Fruit fly (Drosophila melanogaster) whole organism, embryonic: ENCODE data around the gene gdl.

ENCODE experiments used
- Atf6 ChIP-seq: fragments of 200-800 bp; sonication (Bioruptor generic); IDR thresholded peaks from 2 replicates; pipeline ENCODE4 v1.3.6; 2022; ENCODE audit warnings: missing biosample characterization, missing genetic modification characterization
- CG10274 ChIP-seq: fragments of 200-800 bp; sonication (Bioruptor generic); optimal IDR thresholded peaks from 3 replicates; lab custom pipeline; 2017; ENCODE audit warnings: missing biosample characterization, mild to moderate bottlenecking, missing genetic modification characterization
- CG11398 ChIP-seq: fragments of 200-800 bp; sonication (Bioruptor generic); optimal IDR thresholded peaks from 2 replicates; lab custom pipeline; 2016; ENCODE audit warnings: missing biosample characterization, missing genetic modification characterization
- CG12071 ChIP-seq: fragments of 200-800 bp; sonication (Bioruptor generic); optimal IDR thresholded peaks from 3 replicates; lab custom pipeline; 2018; ENCODE audit warnings: missing biosample characterization, mild to moderate bottlenecking, missing genetic modification characterization
- CG12155 ChIP-seq: fragments of 200-800 bp; sonication (Bioruptor generic); optimal IDR thresholded peaks from 3 replicates; lab custom pipeline; 2016; ENCODE audit warnings: missing biosample characterization, missing genetic modification characterization
- CG13287 ChIP-seq: fragments of 200-800 bp; sonication (Bioruptor generic); IDR thresholded peaks from 2 replicates; pipeline ENCODE4 v1.3.6; 2022; ENCODE audit warnings: missing biosample characterization, missing genetic modification characterization; ENCODE audit not compliant: partially characterized antibody
- CG15696 ChIP-seq: fragments of 200-800 bp; sonication (Bioruptor generic); optimal IDR thresholded peaks from 2 replicates; lab custom pipeline; 2019; ENCODE audit warnings: missing biosample characterization, mild to moderate bottlenecking, missing genetic modification characterization, moderate library complexity
- CG16863 ChIP-seq: fragments of 200-800 bp; sonication (Bioruptor generic); optimal IDR thresholded peaks from 3 replicates; lab custom pipeline; 2016; ENCODE audit warnings: missing biosample characterization, missing genetic modification characterization
- CG17186 ChIP-seq: fragments of 200-800 bp; sonication (Bioruptor generic); optimal IDR thresholded peaks from 3 replicates; lab custom pipeline; 2017; ENCODE audit warnings: missing biosample characterization, missing genetic modification reagents, missing genetic modification characterization
- CG18599 ChIP-seq: fragments of 200-800 bp; sonication (Bioruptor generic); optimal IDR thresholded peaks from 3 replicates; lab custom pipeline; 2017; ENCODE audit warnings: missing biosample characterization, missing genetic modification characterization, mild to moderate bottlenecking, moderate library complexity, missing genetic modification reagents
- CG18764 ChIP-seq: fragments of 200-800 bp; sonication (Bioruptor generic); optimal IDR thresholded peaks from 3 replicates; lab custom pipeline; 2016; ENCODE audit warnings: missing biosample characterization, missing genetic modification characterization
- CG2202 ChIP-seq: fragments of 200-800 bp; sonication (Bioruptor generic); optimal IDR thresholded peaks from 2 replicates; lab custom pipeline; 2018; ENCODE audit warnings: missing biosample characterization, mild to moderate bottlenecking, missing genetic modification characterization
- CG32767 ChIP-seq: fragments of 200-800 bp; sonication (Bioruptor generic); IDR thresholded peaks from 2 replicates; pipeline ENCODE4 v1.3.6; 2022; ENCODE audit warnings: missing biosample characterization, missing genetic modification characterization
- CG3281 ChIP-seq: fragments of 200-800 bp; sonication (Bioruptor generic); optimal IDR thresholded peaks from 3 replicates; lab custom pipeline; 2017; ENCODE audit warnings: missing biosample characterization, mild to moderate bottlenecking, missing genetic modification characterization
- CG33557 ChIP-seq: fragments of 200-800 bp; sonication (Bioruptor generic); optimal IDR thresholded peaks from 2 replicates; lab custom pipeline; 2019; ENCODE audit warnings: missing biosample characterization, mild to moderate bottlenecking, missing genetic modification characterization, moderate library complexity
- CG6175 ChIP-seq: fragments of 200-800 bp; sonication (Bioruptor generic); IDR thresholded peaks from 3 replicates; pipeline ENCODE4 v1.3.6; 2022; ENCODE audit warnings: missing biosample characterization, missing genetic modification characterization
- CG6254 ChIP-seq: fragments of 200-800 bp; sonication (Bioruptor generic); optimal IDR thresholded peaks from 3 replicates; lab custom pipeline; 2017; ENCODE audit warnings: mild to moderate bottlenecking, missing biosample characterization, missing genetic modification reagents, missing genetic modification characterization
- CG7963 ChIP-seq: fragments of 200-800 bp; sonication (Bioruptor generic); IDR thresholded peaks from 3 replicates; pipeline ENCODE4 v1.3.6; 2022; ENCODE audit warnings: missing biosample characterization, missing genetic modification characterization; ENCODE audit not compliant: partially characterized antibody
- CG8478 ChIP-seq: fragments of >200 bp; optimal IDR thresholded peaks from 2 replicates; lab custom pipeline; 2018
- CG8944 ChIP-seq: fragments of 200-800 bp; sonication (Bioruptor generic); optimal IDR thresholded peaks from 3 replicates; lab custom pipeline; 2016; ENCODE audit warnings: missing biosample characterization, missing genetic modification characterization
- CkIIα-i1 ChIP-seq: fragments of 200-800 bp; sonication (Bioruptor generic); IDR thresholded peaks from 2 replicates; pipeline ENCODE4 v1.3.6; 2022; ENCODE audit warnings: missing biosample characterization, missing genetic modification characterization
- CrebB ChIP-seq: fragments of 200-800 bp; sonication (Bioruptor generic); optimal IDR thresholded peaks from 3 replicates; lab custom pipeline; 2018; ENCODE audit warnings: missing biosample characterization, mild to moderate bottlenecking, missing genetic modification characterization
- Dek ChIP-seq: fragments of 200-800 bp; sonication (Bioruptor generic); optimal IDR thresholded peaks from 3 replicates; lab custom pipeline; 2019; ENCODE audit warnings: missing biosample characterization, mild to moderate bottlenecking, missing genetic modification characterization, moderate library complexity
- Doc2 ChIP-seq: fragments of 200-800 bp; sonication (Bioruptor generic); IDR thresholded peaks from 2 replicates; pipeline ENCODE4 v1.3.6; 2022; ENCODE audit warnings: missing biosample characterization, missing genetic modification characterization
- Ets97D ChIP-seq: fragments of 200-800 bp; sonication (Bioruptor generic); optimal IDR thresholded peaks from 3 replicates; lab custom pipeline; 2016; ENCODE audit warnings: missing biosample characterization, missing genetic modification characterization
- HHEX ChIP-seq: fragments of 200-800 bp; sonication (Bioruptor generic); optimal IDR thresholded peaks from 3 replicates; lab custom pipeline; 2017; ENCODE audit warnings: missing biosample characterization, mild to moderate bottlenecking, missing genetic modification characterization, missing genetic modification reagents
- HLHmδ ChIP-seq: fragments of 200-800 bp; sonication (Bioruptor generic); optimal IDR thresholded peaks from 2 replicates; lab custom pipeline; 2018; ENCODE audit warnings: missing biosample characterization, mild to moderate bottlenecking, missing genetic modification characterization, moderate library complexity
- Hand ChIP-seq: fragments of 200-800 bp; sonication (Bioruptor generic); optimal IDR thresholded peaks from 2 replicates; lab custom pipeline; 2017; ENCODE audit warnings: mild to moderate bottlenecking, missing biosample characterization, missing genetic modification reagents, missing genetic modification characterization
- HmgZ ChIP-seq: fragments of 200-800 bp; sonication (Bioruptor generic); optimal IDR thresholded peaks from 2 replicates; lab custom pipeline; 2018; ENCODE audit warnings: missing biosample characterization, mild to moderate bottlenecking, missing genetic modification characterization
- Hr78 ChIP-seq, 2 experiments: fragments of 200-800 bp in 1 of 2; fragments of >200 bp in 1 of 2; sonication (Bioruptor generic) in 1 of 2; optimal IDR thresholded peaks; 2 replicates each; lab custom pipeline; 2017 to 2019; ENCODE audit warnings: missing biosample characterization in 2 of 2, missing genetic modification characterization in 2 of 2, mild to moderate bottlenecking in 1 of 2, moderate library complexity in 1 of 2
- MBD-R2 ChIP-seq: fragments of 200-800 bp; sonication (Bioruptor generic); IDR thresholded peaks from 2 replicates; pipeline ENCODE4 v1.3.6; 2022; ENCODE audit warnings: missing biosample characterization, missing genetic modification characterization
- Side ChIP-seq: fragments of 200-800 bp; sonication (Bioruptor generic); optimal IDR thresholded peaks from 2 replicates; lab custom pipeline; 2016; ENCODE audit warnings: missing biosample characterization, missing genetic modification characterization
- Sin3A ChIP-seq: fragments of >200 bp; optimal IDR thresholded peaks from 2 replicates; lab custom pipeline; 2018
- Tbp ChIP-seq: fragments of >200 bp; optimal IDR thresholded peaks from 2 replicates; lab custom pipeline; 2018; ENCODE audit warnings: missing biosample characterization, missing genetic modification characterization
- ash1 ChIP-seq: fragments of 200-800 bp; sonication (Bioruptor generic); optimal IDR thresholded peaks from 2 replicates; lab custom pipeline; 2018; ENCODE audit warnings: missing biosample characterization, mild to moderate bottlenecking, missing genetic modification characterization
- az2 ChIP-seq: fragments of 200-800 bp; sonication (Bioruptor generic); optimal IDR thresholded peaks from 3 replicates; lab custom pipeline; 2016; ENCODE audit warnings: missing biosample characterization, missing genetic modification characterization
- bsh ChIP-seq, 2 experiments: fragments of 200-800 bp; sonication (Bioruptor generic); optimal IDR thresholded peaks; 2 replicates each; lab custom pipeline; 2017 to 2018; ENCODE audit warnings: mild to moderate bottlenecking in 2 of 2, missing biosample characterization in 2 of 2, missing genetic modification characterization in 2 of 2, moderate library complexity in 1 of 2
- caup ChIP-seq: fragments of 200-800 bp; sonication (Bioruptor generic); optimal IDR thresholded peaks from 3 replicates; lab custom pipeline; 2017; ENCODE audit warnings: missing biosample characterization, mild to moderate bottlenecking, missing genetic modification characterization, moderate library complexity; ENCODE audit not compliant: severe bottlenecking
- chn ChIP-seq: fragments of 200-800 bp; sonication (Bioruptor generic); optimal IDR thresholded peaks from 2 replicates; lab custom pipeline; 2016; ENCODE audit warnings: missing biosample characterization, missing genetic modification characterization
- esg ChIP-seq: fragments of 200-800 bp; sonication (Bioruptor generic); conservative IDR thresholded peaks from 2 replicates; pipeline ENCODE4 v1.3.6; 2022; ENCODE audit warnings: missing biosample characterization, missing genetic modification characterization
- ewg ChIP-seq: fragments of 200-800 bp; sonication (Bioruptor generic); optimal IDR thresholded peaks from 3 replicates; lab custom pipeline; 2017; ENCODE audit warnings: mild to moderate bottlenecking, missing biosample characterization, missing genetic modification reagents, missing genetic modification characterization
- her ChIP-seq: fragments of 200-800 bp; sonication (Bioruptor generic); optimal IDR thresholded peaks from 2 replicates; lab custom pipeline; 2016; ENCODE audit warnings: missing biosample characterization, missing genetic modification characterization
- inv ChIP-seq: fragments of 200-800 bp; sonication (Bioruptor generic); IDR thresholded peaks from 2 replicates; pipeline ENCODE4 v1.3.6; 2022; ENCODE audit warnings: missing biosample characterization, missing genetic modification characterization; ENCODE audit not compliant: partially characterized antibody
- jigr1 ChIP-seq: fragments of 200-800 bp; sonication (Bioruptor generic); IDR thresholded peaks from 3 replicates; pipeline ENCODE4 v1.3.6; 2022; ENCODE audit warnings: missing biosample characterization, missing genetic modification characterization
- ken ChIP-seq: fragments of 200-800 bp; sonication (Bioruptor generic); IDR thresholded peaks from 3 replicates; pipeline ENCODE4 v1.3.6; 2022; ENCODE audit warnings: missing biosample characterization, missing genetic modification characterization
- nerfin-1 ChIP-seq: fragments of 200-800 bp; sonication (Bioruptor generic); optimal IDR thresholded peaks from 3 replicates; lab custom pipeline; 2019; ENCODE audit warnings: missing biosample characterization, mild to moderate bottlenecking, missing genetic modification characterization, moderate library complexity
- nmo ChIP-seq: fragments of 200-800 bp; sonication (Bioruptor generic); optimal IDR thresholded peaks from 2 replicates; lab custom pipeline; 2018; ENCODE audit warnings: missing biosample characterization, mild to moderate bottlenecking, missing genetic modification characterization, moderate library complexity
- otp ChIP-seq: fragments of 200-800 bp; sonication (Bioruptor generic); IDR thresholded peaks from 3 replicates; pipeline ENCODE4, ENCODE4 v1.3.6; 2022; ENCODE audit warnings: missing biosample characterization, missing genetic modification characterization
- phol ChIP-seq: fragments of 200-800 bp; sonication (Bioruptor generic); optimal IDR thresholded peaks from 3 replicates; lab custom pipeline; 2018; ENCODE audit warnings: missing biosample characterization, mild to moderate bottlenecking, missing genetic modification characterization, moderate library complexity
- vvl ChIP-seq: fragments of 200-800 bp; sonication (Bioruptor generic); IDR thresholded peaks from 2 replicates; pipeline ENCODE4 v1.3.6; 2022; ENCODE audit warnings: missing biosample characterization, missing genetic modification characterization

The gdl gene

DNA sequence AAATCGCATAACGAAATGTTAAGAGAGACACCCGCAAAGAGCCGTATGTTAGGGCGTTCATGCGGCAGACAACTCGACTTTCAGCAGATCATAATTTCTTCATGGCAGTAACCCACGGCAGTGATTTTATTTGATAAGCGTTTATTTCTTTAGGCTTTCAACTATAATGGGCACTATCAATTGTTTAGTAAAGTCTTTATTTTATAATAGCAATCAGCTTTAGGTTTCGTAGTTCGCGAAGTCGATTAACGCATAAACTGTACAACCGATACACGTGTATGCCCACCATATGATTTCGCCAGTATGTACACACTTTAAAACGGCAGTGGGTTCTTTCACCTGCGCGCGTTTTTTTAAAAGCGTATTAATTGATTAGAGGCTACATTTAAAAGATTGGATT lies 1.0 kb upstream of the gdl start, which contains the start of gene CG7841 (continued):
- TF ChIP-seq CG6254 (GFP tag; lab: Kevin White, UChicago) (peak; percentile 96), Sin3A (no peak), phol (tag; lab: Kevin White, UChicago) (peak; percentile 97), Dek (tag; lab: Kevin White, UChicago) (peak; percentile 97), vvl (GFP tag; lab: Robert Waterston, UW) (peak; percentile 99), Atf6 (GFP tag; lab: Robert Waterston, UW) (peak; percentile 98), CG2202 (peak; percentile 99), HLHmδ (GFP tag; lab: Kevin White, UChicago) (peak; percentile 14), Side (GFP tag; lab: Kevin White, UChicago) (peak; percentile 98), CkIIα-i1 (GFP tag; lab: Robert Waterston, UW) (no peak), HmgZ (tag; lab: Kevin White, UChicago) (peak; percentile 99), Hr78 (GFP tag; optimal IDR thresholded peaks at IDR 0.05; lab: Kevin White, UChicago) (peak in 1 of 2 experiments; percentile 90), ewg (peak; percentile 92), her (GFP tag; lab: Kevin White, UChicago) (peak; percentile 96), Tbp (GFP tag; lab: Kevin White, UChicago) (no peak), CG32767 (GFP tag; lab: Robert Waterston, UW) (peak; percentile 96), ken (peak; percentile 93), CG15696 (tag; lab: Kevin White, UChicago) (peak; percentile 98), inv (GFP tag; lab: Robert Waterston, UW) (no peak), MBD-R2 (GFP tag; lab: Robert Waterston, UW) (peak; percentile 94), Ets97D (GFP tag; lab: Kevin White, UChicago) (peak; percentile 91), Hand (GFP tag; lab: Kevin White, UChicago) (peak; percentile 99), bsh (GFP tag; optimal IDR thresholded peaks at IDR 0.05; lab: Kevin White, UChicago) (peak; percentile 96 to 99), HHEX (GFP tag; lab: Kevin White, UChicago) (peak; percentile 98), otp (GFP tag; lab: Robert Waterston, UW) (peak; percentile 96), ash1 (peak; percentile 95), CG16863 (peak; percentile 96), CG8478 (no peak), esg (GFP tag; lab: Robert Waterston, UW) (peak; percentile 94), az2 (peak; percentile 97), nmo (peak; percentile 98), CG7963 (no peak), CG12155 (peak; percentile 94), CG17186 (GFP tag; lab: Kevin White, UChicago) (peak; percentile 85), CG13287 (peak; percentile 42; the same call in 1 of the 2 replicates), CG18764 (GFP tag; lab: Kevin White, UChicago) (peak; percentile 94), jigr1 (GFP tag; lab: Robert Waterston, UW) (no peak; the same call in 1 of the 3 replicates), CG3281 (GFP tag; lab: Kevin White, UChicago) (peak; percentile 99), CG33557 (GFP tag; lab: Kevin White, UChicago) (peak; percentile 98), chn (GFP tag; lab: Kevin White, UChicago) (peak; percentile 97), CG8944 (GFP tag; lab: Kevin White, UChicago) (peak; percentile 93), CG12071 (GFP tag; lab: Kevin White, UChicago) (peak; percentile 98), CG11398 (peak; percentile 96), CrebB (tag; lab: Kevin White, UChicago) (peak; percentile 99), CG18599 (peak; percentile 99), nerfin-1 (peak; percentile 98), CG10274 (peak; percentile 91), caup (GFP tag; lab: Kevin White, UChicago) (peak; percentile 99), CG6175 (GFP tag; lab: Robert Waterston, UW) (no peak; the same call in 1 of the 3 replicates), Doc2 (GFP tag; lab: Robert Waterston, UW) (no peak)
